Worm (Caenorhabditis elegans): ENCODE results near the gene igcm-1.

The igcm-1 gene

DNA sequence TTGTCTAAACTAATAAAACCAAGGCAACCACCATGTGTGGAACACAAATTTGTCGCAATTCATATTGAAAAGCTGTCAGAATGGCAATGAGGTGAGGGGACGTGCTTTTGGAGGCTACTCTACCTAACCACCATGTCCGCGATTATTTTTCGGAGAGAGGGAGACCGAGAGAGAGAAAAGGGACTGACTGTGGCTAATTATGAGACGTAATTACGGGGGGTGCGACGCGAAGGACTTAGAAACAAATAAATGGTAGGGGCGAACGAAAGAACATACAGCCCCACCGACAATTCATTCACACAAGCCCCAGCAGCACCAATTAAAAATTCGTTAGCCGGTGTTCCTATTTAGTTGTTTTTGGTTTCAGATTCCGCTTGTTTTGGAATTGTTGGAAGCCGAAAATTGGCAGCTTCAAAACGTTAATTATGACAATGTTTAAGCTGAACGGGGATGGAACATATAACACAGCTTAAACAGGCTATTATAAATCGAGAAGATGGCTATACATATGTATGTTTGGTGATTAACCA lies 1.5 kb upstream of the igcm-1 start:
- TF ChIP-seq pat-9 (tag; optimal IDR thresholded peaks at IDR 0.05) = no peak
- TF ChIP-seq sdc-2 (tag; optimal IDR thresholded peaks at IDR 0.05) = peak; percentile 42
- TF ChIP-seq ahr-1 (tag; optimal IDR thresholded peaks at IDR 0.05) = no peak
- TF ChIP-seq madf-2 (tag; optimal IDR thresholded peaks at IDR 0.05) = no peak
- peak; percentile 84 for TF ChIP-seq ceh-31 (tag; optimal IDR thresholded peaks at IDR 0.05)

DNA sequence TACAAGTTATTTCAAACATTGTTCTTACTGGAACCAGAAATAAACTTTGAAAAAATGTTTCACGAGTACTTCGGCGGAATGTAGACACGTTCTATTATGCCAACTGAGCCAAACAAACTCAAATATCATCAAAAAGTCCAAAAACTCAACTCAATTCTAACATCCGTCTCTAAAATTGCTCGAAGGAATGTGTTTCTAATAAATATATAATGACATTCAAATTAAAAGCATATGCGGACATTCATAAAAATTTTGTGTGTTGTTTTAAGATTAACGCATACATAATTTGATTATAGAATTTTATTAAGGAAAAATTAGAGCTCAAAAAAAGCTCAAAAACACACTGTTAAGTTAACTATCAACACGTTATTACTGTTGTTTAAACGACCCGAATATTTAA lies 5.9 kb downstream of the igcm-1 start:
- TF ChIP-seq hlh-13 (GFP tag; optimal IDR thresholded peaks at IDR 0.05) = no peak
- no peak for TF ChIP-seq hlh-15 (tag; optimal IDR thresholded peaks at IDR 0.05)
- TF ChIP-seq hlh-6 (tag; optimal IDR thresholded peaks at IDR 0.05) = no peak
- no peak for TF ChIP-seq elt-4 (tag; optimal IDR thresholded peaks at IDR 0.05)
- TF ChIP-seq ceh-2 (tag; optimal IDR thresholded peaks at IDR 0.05) = no peak
- TF ChIP-seq eyg-1 (tag; optimal IDR thresholded peaks at IDR 0.05) = no peak
- TF ChIP-seq ceh-6 (GFP tag; optimal IDR thresholded peaks at IDR 0.05) = no peak
- TF ChIP-seq fax-1 (tag; optimal IDR thresholded peaks at IDR 0.05) = no peak
- TF ChIP-seq fkh-6 (tag; optimal IDR thresholded peaks at IDR 0.05) = no peak
- no peak for TF ChIP-seq fkh-10 (GFP tag; optimal IDR thresholded peaks at IDR 0.05)
- TF ChIP-seq sox-2 (GFP tag; IDR thresholded peaks at IDR 0.05) = no peak
- no peak for TF ChIP-seq ceh-31 (tag; optimal IDR thresholded peaks at IDR 0.05)
- no peak for TF ChIP-seq ceh-34 (tag; optimal IDR thresholded peaks at IDR 0.05)
- no peak for TF ChIP-seq tbx-7 (tag; optimal IDR thresholded peaks at IDR 0.05)
- TF ChIP-seq C08G9.2 (tag; optimal IDR thresholded peaks at IDR 0.05) = no peak

DNA sequence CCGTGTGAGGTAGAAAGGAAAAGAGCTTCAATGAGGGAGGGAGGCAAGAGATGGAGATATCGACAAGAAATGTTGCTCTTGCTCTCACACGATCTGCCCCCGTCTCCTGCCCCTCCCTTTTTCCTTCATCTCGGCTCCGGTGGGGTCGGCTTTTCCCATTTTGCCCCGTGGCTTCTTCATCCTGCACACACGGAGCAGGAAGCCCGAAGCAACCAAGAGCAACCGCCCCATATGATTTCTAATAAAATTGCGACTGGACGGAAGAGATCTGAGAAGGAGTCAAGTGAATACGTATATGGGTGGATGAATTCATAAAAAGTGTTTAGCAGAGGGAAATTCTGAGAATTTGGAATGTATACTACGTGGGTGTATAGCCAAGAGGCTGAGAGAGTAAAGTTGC lies 6.7 kb downstream of the igcm-1 start:
- TF ChIP-seq eyg-1 (tag; optimal IDR thresholded peaks at IDR 0.05) = no peak
- TF ChIP-seq ceh-31 (tag; optimal IDR thresholded peaks at IDR 0.05) = peak; percentile 6
- peak; percentile 59 for TF ChIP-seq unc-42 (tag; optimal IDR thresholded peaks at IDR 0.05)
- no peak for TF ChIP-seq madf-2 (tag; optimal IDR thresholded peaks at IDR 0.05)
- TF ChIP-seq pqm-1 (tag; optimal IDR thresholded peaks at IDR 0.05) = no peak
- TF ChIP-seq ceh-18 (tag; optimal IDR thresholded peaks at IDR 0.05) = peak; percentile 31
- no peak for TF ChIP-seq nhr-11 (tag; optimal IDR thresholded peaks at IDR 0.05)
- TF ChIP-seq dve-1 (tag; optimal IDR thresholded peaks at IDR 0.05) = no peak
- no peak for TF ChIP-seq unc-86 (tag; optimal IDR thresholded peaks at IDR 0.05)
- TF ChIP-seq ceh-6 (GFP tag; optimal IDR thresholded peaks at IDR 0.05) = no peak
- TF ChIP-seq elt-2 (tag; optimal IDR thresholded peaks at IDR 0.05) = no peak
- no peak for TF ChIP-seq hlh-8 (tag; optimal IDR thresholded peaks at IDR 0.05)
- TF ChIP-seq hlh-13 (GFP tag; optimal IDR thresholded peaks at IDR 0.05) = no peak
- peak; percentile 23 for TF ChIP-seq sdc-2 (tag; optimal IDR thresholded peaks at IDR 0.05)
- TF ChIP-seq ceh-45 (GFP tag; IDR thresholded peaks at IDR 0.05) = no peak
- TF ChIP-seq unc-55 (GFP tag; optimal IDR thresholded peaks at IDR 0.05) = no peak
- TF ChIP-seq Y22D7AL.16 (tag; optimal IDR thresholded peaks at IDR 0.05) = no peak
- no peak for TF ChIP-seq ceh-34 (tag; optimal IDR thresholded peaks at IDR 0.05)
- no peak for TF ChIP-seq ceh-22 (tag; optimal IDR thresholded peaks at IDR 0.05)
- no peak for TF ChIP-seq odd-2 (tag; optimal IDR thresholded peaks at IDR 0.05)
- no peak for TF ChIP-seq nhr-232 (tag; optimal IDR thresholded peaks at IDR 0.05)
- no peak for TF ChIP-seq gmeb-2 (tag; optimal IDR thresholded peaks at IDR 0.05)
- TF ChIP-seq pat-9 (tag; optimal IDR thresholded peaks at IDR 0.05) = no peak
- no peak for TF ChIP-seq mec-3 (tag; optimal IDR thresholded peaks at IDR 0.05; ENCODE audit: borderline replicate concordance)
- TF ChIP-seq sox-2 (GFP tag; IDR thresholded peaks at IDR 0.05) = no peak

ce11 chrX:841393-841792 lies 9.9 kb downstream of the igcm-1 start, which contains the start of gene F39H12.3:
F39H12.3 (minus strand) TSS chrX:841493.
- TF ChIP-seq mec-3 (tag; optimal IDR thresholded peaks at IDR 0.05; ENCODE audit: borderline replicate concordance) (no peak), unc-86 (tag; optimal IDR thresholded peaks at IDR 0.05) (no peak), hlh-15 (tag; optimal IDR thresholded peaks at IDR 0.05) (no peak), F13H6.1 (tag; optimal IDR thresholded peaks at IDR 0.05) (no peak), odd-2 (tag; optimal IDR thresholded peaks at IDR 0.05) (no peak), lim-6 (tag; optimal IDR thresholded peaks at IDR 0.05) (no peak), madf-2 (tag; optimal IDR thresholded peaks at IDR 0.05) (no peak), ttx-3 (tag; optimal IDR thresholded peaks at IDR 0.05) (no peak), nfya-1 (tag; optimal IDR thresholded peaks at IDR 0.05) (no peak), ceh-45 (GFP tag; IDR thresholded peaks at IDR 0.05) (no peak), hlh-8 (tag; optimal IDR thresholded peaks at IDR 0.05) (no peak), Y22D7AL.16 (tag; optimal IDR thresholded peaks at IDR 0.05) (no peak), ets-4 (tag; optimal IDR thresholded peaks at IDR 0.05) (no peak), eyg-1 (tag; optimal IDR thresholded peaks at IDR 0.05) (no peak), rnt-1 (tag; optimal IDR thresholded peaks at IDR 0.05) (no peak)

All from whole organism, late embryonic.